Worm (Caenorhabditis elegans) whole organism, late embryonic: Measurements from ENCODE around the gene F59B10.3.

Experiments
- ceh-34 ChIP-seq: sonication (generic microtip); optimal IDR thresholded peaks from 2 replicates; lab custom pipeline; 2016; ENCODE audit warnings: mild to moderate bottlenecking, missing genetic modification characterization, missing compliant biosample characterization
- dve-1 ChIP-seq: sonication (generic microtip); optimal IDR thresholded peaks from 2 replicates; lab custom pipeline; 2017; ENCODE audit warnings: antibody characterized with exemption, mild to moderate bottlenecking, missing genetic modification characterization, missing compliant biosample characterization
- syd-9 ChIP-seq: sonication (generic microtip); optimal IDR thresholded peaks from 2 replicates; lab custom pipeline; 2016; ENCODE audit warnings: mild to moderate bottlenecking, missing genetic modification characterization, moderate library complexity, missing compliant biosample characterization

DNA sequence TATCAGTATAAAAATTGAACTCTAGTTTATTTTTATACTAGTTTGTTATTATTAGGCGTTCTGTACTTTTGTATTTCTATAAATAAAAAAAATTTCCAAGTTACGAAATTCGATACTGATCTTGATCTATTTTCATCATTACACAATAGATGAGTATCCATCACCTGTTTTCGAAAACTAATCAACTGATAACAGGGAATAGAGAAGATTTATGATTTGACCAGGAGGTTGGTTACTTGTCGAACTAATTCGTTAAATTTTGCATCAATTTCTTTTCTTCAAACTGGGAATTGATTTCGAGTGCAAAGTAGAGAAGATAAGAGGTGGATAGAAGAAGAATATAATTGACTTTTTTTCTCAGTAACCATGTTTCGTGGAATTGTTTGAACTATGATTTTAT is 5.1 kb downstream of the F59B10.3 start:
- TF ChIP-seq dve-1 (tag; lab: Kevin White, UChicago), result no peak
- no peak for TF ChIP-seq syd-9 (tag; lab: Kevin White, UChicago)
- no peak for TF ChIP-seq ceh-34 (tag; lab: Kevin White, UChicago)
